Fruit fly (Drosophila melanogaster) whole organism, embryonic: ENCODE results near the gene CG13455.

Experiments used
- ATbp ChIP-seq: fragments of 200-800 bp; sonication (Bioruptor generic); optimal IDR thresholded peaks from 2 replicates; lab custom pipeline; 2017; ENCODE audit warnings: missing biosample characterization, mild to moderate bottlenecking, missing genetic modification characterization, missing genetic modification reagents
- Adf1 ChIP-seq: fragments of 200-800 bp; sonication (Bioruptor generic); IDR thresholded peaks from 2 replicates; pipeline ENCODE4 v1.3.6; 2022; ENCODE audit warnings: missing biosample characterization, missing genetic modification characterization
- Bdp1 ChIP-seq: fragments of 200-800 bp; sonication (Bioruptor generic); optimal IDR thresholded peaks from 3 replicates; lab custom pipeline; 2016; ENCODE audit warnings: missing biosample characterization, missing genetic modification characterization
- Bgb ChIP-seq: fragments of 200-800 bp; sonication (Bioruptor generic); IDR thresholded peaks from 2 replicates; pipeline ENCODE4 v1.3.6; 2022; ENCODE audit warnings: missing biosample characterization, missing genetic modification characterization; ENCODE audit not compliant: partially characterized antibody
- CG1024 ChIP-seq: fragments of 200-800 bp; sonication (Bioruptor generic); IDR thresholded peaks from 2 replicates; pipeline ENCODE4 v1.3.6; 2022; ENCODE audit warnings: missing biosample characterization, missing genetic modification characterization
- CG10462 ChIP-seq: fragments of 200-800 bp; sonication (Bioruptor generic); optimal IDR thresholded peaks from 2 replicates; lab custom pipeline; 2016; ENCODE audit warnings: missing biosample characterization, missing genetic modification characterization
- CG11247 ChIP-seq: fragments of 200-800 bp; sonication (Bioruptor generic); IDR thresholded peaks from 2 replicates; pipeline ENCODE4 v1.3.6; 2022; ENCODE audit warnings: missing biosample characterization, missing genetic modification characterization
- CG13624 ChIP-seq: fragments of 200-800 bp; sonication (Bioruptor generic); optimal IDR thresholded peaks from 2 replicates; lab custom pipeline; 2016; ENCODE audit warnings: missing biosample characterization, missing genetic modification characterization
- CG14441 ChIP-seq: fragments of 200-800 bp; sonication (Bioruptor generic); IDR thresholded peaks from 2 replicates; pipeline ENCODE4 v1.3.6; 2022; ENCODE audit warnings: missing biosample characterization, missing genetic modification characterization
- CG1602 ChIP-seq: fragments of 200-800 bp; sonication (Bioruptor generic); optimal IDR thresholded peaks from 3 replicates; lab custom pipeline; 2016; ENCODE audit warnings: missing biosample characterization, missing genetic modification characterization
- CG17612 ChIP-seq: fragments of 200-800 bp; sonication (Bioruptor generic); IDR thresholded peaks from 2 replicates; pipeline ENCODE4 v1.3.6; 2022; ENCODE audit warnings: missing biosample characterization, missing genetic modification characterization
- CG2116 ChIP-seq: fragments of 200-800 bp; sonication (Bioruptor generic); optimal IDR thresholded peaks from 3 replicates; lab custom pipeline; 2018; ENCODE audit warnings: missing biosample characterization, mild to moderate bottlenecking, missing genetic modification characterization
- CG31441 ChIP-seq: fragments of 200-800 bp; sonication (Bioruptor generic); IDR thresholded peaks from 2 replicates; pipeline ENCODE4 v1.3.6; 2022; ENCODE audit warnings: missing biosample characterization, missing genetic modification characterization
- CG32767 ChIP-seq: fragments of 200-800 bp; sonication (Bioruptor generic); IDR thresholded peaks from 2 replicates; pipeline ENCODE4 v1.3.6; 2022; ENCODE audit warnings: missing biosample characterization, missing genetic modification characterization
- CG42726 ChIP-seq: fragments of 200-800 bp; sonication (Bioruptor generic); IDR thresholded peaks from 2 replicates; pipeline ENCODE4 v1.3.6; 2022; ENCODE audit warnings: missing biosample characterization, missing genetic modification characterization; ENCODE audit not compliant: partially characterized antibody
- CG4820 ChIP-seq: fragments of 200-800 bp; sonication (Bioruptor generic); optimal IDR thresholded peaks from 3 replicates; lab custom pipeline; 2016; ENCODE audit warnings: missing biosample characterization, missing genetic modification characterization
- CG7745 ChIP-seq: fragments of 200-800 bp; sonication (Bioruptor generic); optimal IDR thresholded peaks from 2 replicates; lab custom pipeline; 2018; ENCODE audit warnings: missing biosample characterization, mild to moderate bottlenecking, missing genetic modification characterization, moderate library complexity
- CG7839 ChIP-seq: fragments of 200-800 bp; sonication (Bioruptor generic); optimal IDR thresholded peaks from 3 replicates; lab custom pipeline; 2018; ENCODE audit warnings: missing biosample characterization, mild to moderate bottlenecking, missing genetic modification characterization, moderate library complexity
- CG8290 ChIP-seq, 3 experiments: fragments of 200-800 bp; sonication (Bioruptor generic); optimal IDR thresholded peaks; 2 replicates each; lab custom pipeline; 2016 to 2019; ENCODE audit warnings: missing biosample characterization in 3 of 3, missing genetic modification characterization in 3 of 3, mild to moderate bottlenecking in 2 of 3, moderate library complexity in 1 of 3
- CG9797 ChIP-seq: fragments of 200-800 bp; sonication (Bioruptor generic); optimal IDR thresholded peaks from 3 replicates; lab custom pipeline; 2018; ENCODE audit warnings: missing biosample characterization, mild to moderate bottlenecking, missing genetic modification characterization
- CHES-1-like ChIP-seq: fragments of 200-800 bp; sonication (Bioruptor generic); optimal IDR thresholded peaks from 2 replicates; lab custom pipeline; 2016; ENCODE audit warnings: missing biosample characterization, missing genetic modification characterization
- E2f1 ChIP-seq: fragments of 200-800 bp; sonication (Bioruptor generic); IDR thresholded peaks from 2 replicates; pipeline ENCODE4 v1.3.6; 2022; ENCODE audit warnings: missing biosample characterization, missing genetic modification characterization
- Fer2 ChIP-seq: fragments of 200-800 bp; sonication (Bioruptor generic); optimal IDR thresholded peaks from 2 replicates; lab custom pipeline; 2018; ENCODE audit warnings: missing biosample characterization, mild to moderate bottlenecking, missing genetic modification characterization, moderate library complexity
- H2.0 ChIP-seq: fragments of 200-800 bp; sonication (Bioruptor generic); IDR thresholded peaks from 2 replicates; pipeline ENCODE4 v1.3.6; 2022; ENCODE audit warnings: missing biosample characterization, missing genetic modification characterization
- HLH3B ChIP-seq: fragments of 200-800 bp; sonication (Bioruptor generic); IDR thresholded peaks from 2 replicates; pipeline ENCODE4 v1.3.6; 2022; ENCODE audit warnings: missing biosample characterization, missing genetic modification characterization
- Lhr ChIP-seq: fragments of 200-800 bp; sonication (Bioruptor generic); optimal IDR thresholded peaks from 3 replicates; lab custom pipeline; 2017; ENCODE audit warnings: mild to moderate bottlenecking, missing biosample characterization, missing genetic modification reagents, missing genetic modification characterization
- MTF-1 ChIP-seq: fragments of 200-800 bp; sonication (Bioruptor generic); optimal IDR thresholded peaks from 2 replicates; lab custom pipeline; 2018; ENCODE audit warnings: missing biosample characterization, mild to moderate bottlenecking, missing genetic modification characterization, borderline replicate concordance
- Neu2 ChIP-seq: fragments of 200-800 bp; sonication (Bioruptor generic); optimal IDR thresholded peaks from 3 replicates; lab custom pipeline; 2016; ENCODE audit warnings: missing biosample characterization, missing genetic modification characterization, borderline replicate concordance
- Nf-YC ChIP-seq: fragments of 200-800 bp; optimal IDR thresholded peaks from 3 replicates; lab custom pipeline; 2019; ENCODE audit warnings: missing biosample characterization, mild to moderate bottlenecking, missing genetic modification characterization, moderate library complexity
- Poxn ChIP-seq: fragments of 200-800 bp; sonication (Bioruptor generic); IDR thresholded peaks from 2 replicates; pipeline ENCODE4 v1.3.6; 2022; ENCODE audit warnings: missing biosample characterization, missing genetic modification characterization
- Sry-β ChIP-seq: fragments of 200-800 bp; sonication (Bioruptor generic); optimal IDR thresholded peaks from 2 replicates; lab custom pipeline; 2018; ENCODE audit warnings: missing biosample characterization, mild to moderate bottlenecking, missing genetic modification characterization, moderate library complexity
- btn ChIP-seq: fragments of 200-800 bp; sonication (Bioruptor generic); optimal IDR thresholded peaks from 2 replicates; lab custom pipeline; 2016; ENCODE audit warnings: missing biosample characterization, missing genetic modification characterization
- cas ChIP-seq: fragments of 200-800 bp; sonication (Bioruptor generic); IDR thresholded peaks from 2 replicates; pipeline ENCODE4 v1.3.6; 2022; ENCODE audit warnings: missing biosample characterization, missing genetic modification characterization
- chinmo ChIP-seq: fragments of 200-800 bp; sonication (Bioruptor generic); IDR thresholded peaks from 4 replicates; pipeline ENCODE4 v1.3.6; 2022; ENCODE audit warnings: missing biosample characterization, missing genetic modification characterization; ENCODE audit not compliant: partially characterized antibody
- chm ChIP-seq: fragments of 200-800 bp; sonication (Bioruptor generic); IDR thresholded peaks from 2 replicates; pipeline ENCODE4 v1.3.6; 2022; ENCODE audit warnings: missing biosample characterization, missing genetic modification characterization
- dmrt11E ChIP-seq: fragments of 200-800 bp; sonication (Bioruptor generic); optimal IDR thresholded peaks from 3 replicates; lab custom pipeline; 2018; ENCODE audit warnings: missing biosample characterization, mild to moderate bottlenecking, missing genetic modification characterization, moderate library complexity
- fd3F ChIP-seq: fragments of 200-800 bp; sonication (Bioruptor generic); optimal IDR thresholded peaks from 2 replicates; lab custom pipeline; 2018; ENCODE audit warnings: missing biosample characterization, mild to moderate bottlenecking, missing genetic modification characterization, moderate library complexity
- fd96Cb ChIP-seq: fragments of 200-800 bp; sonication (Bioruptor generic); optimal IDR thresholded peaks from 2 replicates; lab custom pipeline; 2018; ENCODE audit warnings: missing biosample characterization, mild to moderate bottlenecking, missing genetic modification characterization, moderate library complexity
- ftz-f1 ChIP-seq: fragments of 200-800 bp; sonication (Bioruptor generic); optimal IDR thresholded peaks from 2 replicates; lab custom pipeline; 2016; ENCODE audit warnings: missing biosample characterization, missing genetic modification characterization
- p53 ChIP-seq: fragments of 200-800 bp; sonication (Bioruptor generic); optimal IDR thresholded peaks from 2 replicates; lab custom pipeline; 2016; ENCODE audit warnings: missing biosample characterization, missing genetic modification characterization
- pita ChIP-seq: fragments of 200-800 bp; sonication (Bioruptor generic); optimal IDR thresholded peaks from 2 replicates; lab custom pipeline; 2017; ENCODE audit warnings: missing biosample characterization, mild to moderate bottlenecking, missing genetic modification characterization
- sd ChIP-seq: fragments of 200-800 bp; sonication (Bioruptor generic); optimal IDR thresholded peaks from 3 replicates; lab custom pipeline; 2018; ENCODE audit warnings: missing biosample characterization, mild to moderate bottlenecking, missing genetic modification characterization, moderate library complexity
- ssp ChIP-seq: fragments of 200-800 bp; sonication (Bioruptor generic); IDR thresholded peaks from 2 replicates; pipeline ENCODE4 v1.3.6; 2022; ENCODE audit warnings: missing biosample characterization, missing genetic modification characterization
- sug ChIP-seq: fragments of 200-800 bp; optimal IDR thresholded peaks from 2 replicates; lab custom pipeline; 2019; ENCODE audit warnings: missing biosample characterization, mild to moderate bottlenecking, missing genetic modification characterization, moderate library complexity
- tll ChIP-seq, 2 experiments: fragments of 200-800 bp in 1 of 2; fragments of >200 bp in 1 of 2; sonication (Bioruptor generic) in 1 of 2; optimal IDR thresholded peaks; 2 replicates each; lab custom pipeline; 2017 to 2019; ENCODE audit warnings: missing biosample characterization in 2 of 2, missing genetic modification characterization in 2 of 2, mild to moderate bottlenecking in 1 of 2, moderate library complexity in 1 of 2
- tup ChIP-seq: fragments of 200-800 bp; sonication (Bioruptor generic); optimal IDR thresholded peaks from 2 replicates; lab custom pipeline; 2016; ENCODE audit warnings: missing biosample characterization, mild to moderate bottlenecking, missing genetic modification characterization, moderate library complexity

The CG13455 gene

dm6 chr3L:15534274-15535227 is 38.2 kb downstream of the CG13455 start (continued):
- TF ChIP-seq CG4820 (GFP tag; lab: Kevin White, UChicago) (peak; percentile 40), CG32767 (GFP tag; lab: Robert Waterston, UW) (no peak), p53 (GFP tag; lab: Kevin White, UChicago) (peak; percentile 16), Nf-YC (tag; lab: Kevin White, UChicago) (peak; percentile 57), sd (tag; lab: Kevin White, UChicago) (peak; percentile 95), E2f1 (0 out of 2 replicates have a peak, but pooled peaks have one; percentile 20), CG10462 (GFP tag; lab: Kevin White, UChicago) (peak; percentile 49), btn (GFP tag; lab: Kevin White, UChicago) (peak; percentile 38), H2.0 (GFP tag; lab: Robert Waterston, UW) (peak; percentile 29; the same call in 1 of the 2 replicates), fd3F (GFP tag; lab: Kevin White, UChicago) (peak; percentile 33), cas (GFP tag; lab: Robert Waterston, UW) (no peak)

dm6 chr3L:15535228-15535598 is 38.8 kb downstream of the CG13455 start, which contains the start of gene CrebA:
CrebA (plus strand) TSS chr3L:15535395.
- TF ChIP-seq HLH3B (GFP tag; lab: Robert Waterston, UW) (peak; percentile 13; the same call in 1 of the 2 replicates), CG1602 (GFP tag; lab: Kevin White, UChicago) (no peak), CG4820 (GFP tag; lab: Kevin White, UChicago) (no peak), MTF-1 (GFP tag; lab: Kevin White, UChicago) (peak; percentile 13), Poxn (GFP tag; lab: Robert Waterston, UW) (no peak), Fer2 (no peak), sug (tag; lab: Kevin White, UChicago) (no peak), ATbp (GFP tag; lab: Kevin White, UChicago) (no peak), tup (GFP tag; lab: Kevin White, UChicago) (no peak), chinmo (GFP tag; lab: Robert Waterston, UW) (peak; percentile 76; the same call in 1 of the 4 replicates), CG42726 (peak; percentile 7; the same call in 1 of the 2 replicates), CG31441 (GFP tag; lab: Robert Waterston, UW) (0 out of 2 replicates have a peak, but pooled peaks have one; percentile 6), Bgb (GFP tag; lab: Robert Waterston, UW) (peak; percentile 30; the same call in 1 of the 2 replicates), Bdp1 (no peak), CG13624 (GFP tag; lab: Kevin White, UChicago) (no peak), CG7745 (peak; percentile 4), CG1024 (no peak), CG7839 (tag; lab: Kevin White, UChicago) (no peak), Sry-β (no peak), CG2116 (GFP tag; lab: Kevin White, UChicago) (no peak), Neu2 (GFP tag; lab: Kevin White, UChicago) (no peak), CHES-1-like (GFP tag; lab: Kevin White, UChicago) (no peak), CG8290 (GFP tag; optimal IDR thresholded peaks at IDR 0.05; lab: Kevin White, UChicago) (no peak), CG8290 (tag; optimal IDR thresholded peaks at IDR 0.05; lab: Kevin White, UChicago) (peak in 1 of 2 experiments; percentile 20), tll (GFP tag; optimal IDR thresholded peaks at IDR 0.05; lab: Kevin White, UChicago) (no peak), pita (GFP tag; lab: Kevin White, UChicago) (no peak), CG9797 (GFP tag; lab: Kevin White, UChicago) (no peak), chm (GFP tag; lab: Robert Waterston, UW) (peak; percentile 70; the same call in 1 of the 2 replicates), CG14441 (no peak), ssp (no peak), Adf1 (GFP tag; lab: Robert Waterston, UW) (peak; percentile 90), CG17612 (GFP tag; lab: Robert Waterston, UW) (no peak), CG11247 (GFP tag; lab: Robert Waterston, UW) (no peak), ftz-f1 (GFP tag; lab: Kevin White, UChicago) (no peak), Lhr (no peak), dmrt11E (tag; lab: Kevin White, UChicago) (no peak), fd96Cb (tag; lab: Kevin White, UChicago) (no peak)
